Worm (Caenorhabditis elegans) whole organism, L1 larva: ENCODE data around the gene F45G2.8.

Experiments used
- C34B4.2 ChIP-seq: sonication (generic microtip); optimal IDR thresholded peaks from 2 replicates; lab custom pipeline; 2017; ENCODE audit warnings: mild to moderate bottlenecking, missing genetic modification characterization, missing compliant biosample characterization
- Y116A8C.19 ChIP-seq: sonication (generic microtip); optimal IDR thresholded peaks from 2 replicates; lab custom pipeline; 2016; ENCODE audit warnings: missing compliant biosample characterization, missing genetic modification characterization, borderline replicate concordance
- aha-1 ChIP-seq: fragments of 150-350 bp; optimal IDR thresholded peaks from 2 replicates; lab custom pipeline; 2014; ENCODE audit warnings: missing biosample characterization, missing genetic modification characterization
- alr-1 ChIP-seq: fragments of 200-800 bp; sonication (Bioruptor generic); optimal IDR thresholded peaks from 2 replicates; lab custom pipeline; 2018; ENCODE audit warnings: borderline replicate concordance, mild to moderate bottlenecking, missing genetic modification characterization, missing compliant biosample characterization
- aly-2 ChIP-seq: fragments of 150-350 bp; optimal IDR thresholded peaks from 2 replicates; lab custom pipeline; 2014; ENCODE audit warnings: missing biosample characterization, missing genetic modification characterization
- ama-1 ChIP-seq: fragments of 150-350 bp; optimal IDR thresholded peaks from 2 replicates; lab custom pipeline; 2014
- ceh-63 ChIP-seq: fragments of 200-800 bp; sonication (Bioruptor generic); optimal IDR thresholded peaks from 2 replicates; lab custom pipeline; 2018; ENCODE audit warnings: mild to moderate bottlenecking, missing genetic modification characterization, missing compliant biosample characterization
- ceh-88 ChIP-seq: fragments of 200-800 bp; sonication (Bioruptor generic); IDR thresholded peaks from 2 replicates; pipeline ENCODE4 v1.3.6; 2022; ENCODE audit warnings: missing genetic modification characterization, missing compliant biosample characterization
- ceh-90 ChIP-seq: sonication (generic microtip); optimal IDR thresholded peaks from 2 replicates; lab custom pipeline; 2016; ENCODE audit warnings: missing genetic modification characterization, missing compliant biosample characterization
- ces-1 ChIP-seq: fragments of 150-350 bp; optimal IDR thresholded peaks from 2 replicates; lab custom pipeline; 2014; ENCODE audit warnings: missing biosample characterization, missing genetic modification reagents, missing genetic modification characterization
- dpl-1 ChIP-seq, 3 experiments: fragments of 150-350 bp in 2 of 3; sonication (generic microtip) in 1 of 3; optimal IDR thresholded peaks; 2 replicates each; lab custom pipeline; 2014 to 2017; ENCODE audit warnings: missing biosample characterization in 3 of 3, missing genetic modification characterization in 3 of 3, missing genetic modification reagents in 3 of 3
- dsc-1 ChIP-seq: sonication (generic microtip); optimal IDR thresholded peaks from 2 replicates; lab custom pipeline; 2016; ENCODE audit warnings: mild to moderate bottlenecking, missing genetic modification characterization, missing compliant biosample characterization
- efl-1 ChIP-seq, 4 experiments: fragments of 150-350 bp; optimal IDR thresholded peaks in 3 of 4; peaks in 1 of 4; 1 replicate in 1 of 4; 2 replicates in 3 of 4; lab custom pipeline; 2014; ENCODE audit warnings: missing biosample characterization in 2 of 4, missing genetic modification characterization in 2 of 4, missing genetic modification reagents in 2 of 4
- efl-3 ChIP-seq: fragments of 200-800 bp; sonication (Bioruptor generic); optimal IDR thresholded peaks from 2 replicates; lab custom pipeline; 2018; ENCODE audit warnings: mild to moderate bottlenecking, missing genetic modification characterization, missing compliant biosample characterization
- egl-13 ChIP-seq: sonication (generic microtip); optimal IDR thresholded peaks from 2 replicates; lab custom pipeline; 2016; ENCODE audit warnings: missing genotype, missing genetic modification reagents, missing genetic modification characterization, missing compliant biosample characterization
- elt-2 ChIP-seq: sonication (generic microtip); optimal IDR thresholded peaks from 2 replicates; lab custom pipeline; 2016; ENCODE audit warnings: missing genetic modification characterization, mild to moderate bottlenecking, inconsistent platforms, missing compliant biosample characterization, missing genetic modification reagents
- elt-3 ChIP-seq, 6 experiments: fragments of 150-350 bp in 1 of 6; sonication (generic microtip); optimal IDR thresholded peaks; 2 replicates each; lab custom pipeline; 2017 to 2018; ENCODE audit warnings: missing biosample characterization in 6 of 6, missing genetic modification characterization in 6 of 6, inconsistent platforms in 1 of 6
- ets-5 ChIP-seq: fragments of 200-800 bp; sonication (Bioruptor generic); IDR thresholded peaks from 2 replicates; pipeline ENCODE4 v1.3.6; 2022; ENCODE audit warnings: missing genetic modification characterization, missing compliant biosample characterization
- fkh-10 ChIP-seq: sonication (generic microtip); optimal IDR thresholded peaks from 2 replicates; lab custom pipeline; 2017; ENCODE audit warnings: missing biosample characterization, missing genetic modification reagents, missing genetic modification characterization
- fos-1 ChIP-seq: fragments of 150-350 bp; optimal IDR thresholded peaks from 2 replicates; lab custom pipeline; 2014; ENCODE audit warnings: missing biosample characterization, missing genetic modification characterization
- hlh-4 ChIP-seq: sonication (generic microtip); optimal IDR thresholded peaks from 2 replicates; lab custom pipeline; 2016; ENCODE audit warnings: mild to moderate bottlenecking, missing genetic modification characterization, missing compliant biosample characterization
- hpl-2 ChIP-seq: fragments of 150-350 bp; optimal IDR thresholded peaks from 2 replicates; lab custom pipeline; 2014; ENCODE audit warnings: missing biosample characterization, missing genetic modification reagents, missing genetic modification characterization
- irx-1 ChIP-seq: sonication (generic microtip); optimal IDR thresholded peaks from 2 replicates; lab custom pipeline; 2016; ENCODE audit warnings: missing genetic modification characterization, missing compliant biosample characterization
- isw-1 ChIP-seq: fragments of 200-800 bp; sonication (Bioruptor generic); IDR thresholded peaks from 2 replicates; pipeline ENCODE4 v1.3.6; 2022; ENCODE audit warnings: missing genetic modification characterization, missing compliant biosample characterization
- lin-13 ChIP-seq: fragments of 150-350 bp; optimal IDR thresholded peaks from 2 replicates; lab custom pipeline; 2014; ENCODE audit warnings: missing biosample characterization, missing genetic modification reagents, missing genetic modification characterization
- lin-15B ChIP-seq: fragments of 150-350 bp; sonication (generic microtip); optimal IDR thresholded peaks from 3 replicates; lab custom pipeline; 2014; ENCODE audit warnings: missing biosample characterization, missing genetic modification characterization
- lin-39 ChIP-seq: fragments of 150-350 bp; optimal IDR thresholded peaks from 2 replicates; lab custom pipeline; 2014; ENCODE audit warnings: missing biosample characterization, missing genetic modification reagents, missing genetic modification characterization
- lsy-2 ChIP-seq, 2 experiments: fragments of 150-350 bp; optimal IDR thresholded peaks; 2 replicates each; lab custom pipeline; 2014; ENCODE audit warnings: missing biosample characterization in 2 of 2, missing genetic modification characterization in 2 of 2
- mab-9 ChIP-seq: fragments of 200-800 bp; sonication (Bioruptor generic); IDR thresholded peaks from 2 replicates; pipeline ENCODE4 v1.3.6; 2022; ENCODE audit warnings: missing genetic modification reagents, missing genetic modification characterization, missing compliant biosample characterization
- mdl-1 ChIP-seq, 2 experiments: fragments of 150-350 bp; optimal IDR thresholded peaks; 2 replicates each; lab custom pipeline; 2014 to 2017; ENCODE audit warnings: missing biosample characterization in 2 of 2, missing genetic modification characterization in 2 of 2, inconsistent platforms in 1 of 2
- mef-2 ChIP-seq: fragments of 150-350 bp; optimal IDR thresholded peaks from 2 replicates; lab custom pipeline; 2014; ENCODE audit warnings: missing biosample characterization, missing genetic modification characterization
- mep-1 ChIP-seq: fragments of 150-350 bp; optimal IDR thresholded peaks from 2 replicates; lab custom pipeline; 2014; ENCODE audit warnings: missing biosample characterization, missing genetic modification characterization
- nhr-19 ChIP-seq: fragments of 200-800 bp; sonication (Bioruptor generic); conservative IDR thresholded peaks from 2 replicates; pipeline ENCODE4 v1.3.6; 2022; ENCODE audit warnings: missing genetic modification characterization, missing compliant biosample characterization
- nhr-20 ChIP-seq: sonication (generic microtip); optimal IDR thresholded peaks from 2 replicates; lab custom pipeline; 2016; ENCODE audit warnings: mild to moderate bottlenecking, missing genetic modification characterization, missing compliant biosample characterization
- nhr-237 ChIP-seq: fragments of 150-350 bp; optimal IDR thresholded peaks from 2 replicates; lab custom pipeline; 2014; ENCODE audit warnings: missing biosample characterization, missing genetic modification characterization
- nhr-47 ChIP-seq: sonication (generic microtip); optimal IDR thresholded peaks from 2 replicates; lab custom pipeline; 2016; ENCODE audit warnings: mild to moderate bottlenecking, missing genetic modification characterization, moderate library complexity, missing compliant biosample characterization
- nhr-71 ChIP-seq: sonication (generic microtip); optimal IDR thresholded peaks from 2 replicates; lab custom pipeline; 2016; ENCODE audit warnings: mild to moderate bottlenecking, missing genetic modification characterization, moderate library complexity, missing compliant biosample characterization
- nhr-85 ChIP-seq: sonication (generic microtip); peaks from one replicate; lab custom pipeline; 2016; ENCODE audit warnings: missing genetic modification characterization, inconsistent platforms, missing compliant biosample characterization
- pag-3 ChIP-seq: sonication (generic microtip); optimal IDR thresholded peaks from 2 replicates; lab custom pipeline; 2017; ENCODE audit warnings: missing genetic modification characterization, mild to moderate bottlenecking, missing compliant biosample characterization, antibody characterized with exemption, borderline replicate concordance; ENCODE audit not compliant: insufficient read depth
- pqm-1 ChIP-seq: sonication (generic microtip); optimal IDR thresholded peaks from 3 replicates; lab custom pipeline; 2017; ENCODE audit warnings: missing biosample characterization, missing genetic modification characterization
- rnt-1 ChIP-seq: sonication (generic microtip); optimal IDR thresholded peaks from 2 replicates; lab custom pipeline; 2016; ENCODE audit warnings: mild to moderate bottlenecking, missing genetic modification characterization, moderate library complexity, missing compliant biosample characterization
- snpc-4 ChIP-seq: fragments of 150-350 bp; optimal IDR thresholded peaks from 2 replicates; lab custom pipeline; 2014; ENCODE audit warnings: missing biosample characterization, missing genetic modification characterization
- snu-23 ChIP-seq: sonication (generic microtip); optimal IDR thresholded peaks from 2 replicates; lab custom pipeline; 2016; ENCODE audit warnings: missing genetic modification characterization, missing compliant biosample characterization
- sox-4 ChIP-seq: sonication (generic microtip); optimal IDR thresholded peaks from 2 replicates; lab custom pipeline; 2016; ENCODE audit warnings: missing genetic modification characterization, missing compliant biosample characterization
- sup-37 ChIP-seq: fragments of 200-800 bp; sonication (Bioruptor generic); optimal IDR thresholded peaks from 2 replicates; lab custom pipeline; 2018; ENCODE audit warnings: mild to moderate bottlenecking, missing genetic modification characterization, missing compliant biosample characterization
- tbx-2 ChIP-seq: sonication (generic microtip); optimal IDR thresholded peaks from 2 replicates; lab custom pipeline; 2016; ENCODE audit warnings: missing genetic modification characterization, missing compliant biosample characterization
- tlp-1 ChIP-seq: fragments of 150-350 bp; optimal IDR thresholded peaks from 2 replicates; lab custom pipeline; 2014; ENCODE audit warnings: missing biosample characterization, missing genetic modification characterization
- unc-30 ChIP-seq: sonication (generic microtip); optimal IDR thresholded peaks from 2 replicates; lab custom pipeline; 2017; ENCODE audit warnings: missing biosample characterization, missing genetic modification characterization
- unc-62 ChIP-seq: fragments of 150-350 bp; optimal IDR thresholded peaks from 2 replicates; lab custom pipeline; 2014; ENCODE audit warnings: missing biosample characterization, missing genetic modification reagents, missing genetic modification characterization
- unc-98 ChIP-seq: fragments of 200-800 bp; sonication (Bioruptor generic); IDR thresholded peaks from 2 replicates; pipeline ENCODE4 v1.3.6; 2022; ENCODE audit warnings: missing genetic modification characterization, missing compliant biosample characterization
- zip-4 ChIP-seq: fragments of 200-800 bp; sonication (Bioruptor generic); optimal IDR thresholded peaks from 2 replicates; lab custom pipeline; 2018; ENCODE audit warnings: mild to moderate bottlenecking, missing genetic modification characterization, moderate library complexity, missing compliant biosample characterization
- ztf-11 ChIP-seq, 2 experiments: sonication (generic microtip); optimal IDR thresholded peaks; 2 replicates each; lab custom pipeline; 2016 to 2017; ENCODE audit warnings: missing genetic modification characterization in 2 of 2, missing biosample characterization in 1 of 2, missing compliant biosample characterization in 1 of 2
- ztf-4 ChIP-seq: fragments of 150-350 bp; optimal IDR thresholded peaks from 2 replicates; lab custom pipeline; 2014; ENCODE audit warnings: missing biosample characterization, missing genetic modification characterization

The F45G2.8 gene

ce11 chrIII:13439415-13439814 is 3.9 kb upstream of the F45G2.8 start, which contains the start of gene ciao-2B (continued):
- TF ChIP-seq efl-1 (optimal IDR thresholded peaks at IDR 0.05; lab: Kevin White, UChicago) (peak; percentile 25 to 88), efl-1 (GFP tag; optimal IDR thresholded peaks at IDR 0.05 in 1 of 2; lab: Kevin White, UChicago) (peak; percentile 91 to 99), lin-15B (tag; lab: Kevin White, UChicago) (no peak), aha-1 (tag; lab: Kevin White, UChicago) (no peak), elt-3 (tag; optimal IDR thresholded peaks at IDR 0.05; lab: Kevin White, UChicago) (no peak), tbx-2 (tag; lab: Kevin White, UChicago) (peak; percentile 59), ceh-90 (tag; lab: Kevin White, UChicago) (peak; percentile 83), tlp-1 (no peak), sox-4 (peak; percentile 6), nhr-237 (tag; lab: Kevin White, UChicago) (no peak), aly-2 (tag; lab: Kevin White, UChicago) (no peak), ama-1 (lab: Kevin White, UChicago) (no peak), ztf-4 (tag; lab: Kevin White, UChicago) (no peak), hlh-4 (tag; lab: Kevin White, UChicago) (no peak), fos-1 (tag; lab: Kevin White, UChicago) (no peak), ceh-88 (GFP tag; lab: Robert Waterston, UW) (no peak), ces-1 (GFP tag; lab: Kevin White, UChicago) (no peak), nhr-20 (tag; lab: Kevin White, UChicago) (no peak), ets-5 (GFP tag; lab: Robert Waterston, UW) (no peak), lsy-2 (tag; optimal IDR thresholded peaks at IDR 0.05; lab: Kevin White, UChicago) (peak; percentile 38 to 71), unc-62 (GFP tag; lab: Kevin White, UChicago) (no peak), unc-30 (no peak), hpl-2 (GFP tag; lab: Kevin White, UChicago) (no peak), ztf-11 (tag; optimal IDR thresholded peaks at IDR 0.05; lab: Kevin White, UChicago) (peak in 1 of 2 experiments; percentile 47), fkh-10 (GFP tag; lab: Kevin White, UChicago) (no peak), irx-1 (tag; lab: Kevin White, UChicago) (peak; percentile 55), lin-39 (peak; percentile 20), nhr-85 (tag; lab: Kevin White, UChicago) (peak; percentile 66), C34B4.2 (tag; lab: Kevin White, UChicago) (no peak), Y116A8C.19 (tag; lab: Kevin White, UChicago) (no peak), zip-4 (GFP tag; lab: Kevin White, UChicago) (no peak), snu-23 (GFP tag; lab: Kevin White, UChicago) (peak; percentile 29), pag-3 (no peak), sup-37 (GFP tag; lab: Kevin White, UChicago) (no peak), isw-1 (0 out of 2 replicates have a peak, but pooled peaks have one; percentile 22), dsc-1 (tag; lab: Kevin White, UChicago) (peak; percentile 52), efl-3 (GFP tag; lab: Kevin White, UChicago) (no peak), snpc-4 (no peak), mdl-1 (tag; optimal IDR thresholded peaks at IDR 0.05; lab: Kevin White, UChicago) (no peak), unc-98 (GFP tag; lab: Robert Waterston, UW) (peak; percentile 9; the same call in 1 of the 2 replicates), mef-2 (no peak), dpl-1 (GFP tag; optimal IDR thresholded peaks at IDR 0.05; lab: Kevin White, UChicago) (peak; percentile 79 to 89 (median 87)), ceh-63 (GFP tag; lab: Kevin White, UChicago) (no peak), rnt-1 (tag; lab: Kevin White, UChicago) (no peak), alr-1 (tag; lab: Kevin White, UChicago) (no peak), nhr-47 (tag; lab: Kevin White, UChicago) (peak; percentile 70), mep-1 (tag; lab: Kevin White, UChicago) (peak; percentile 0), lin-13 (GFP tag; lab: Kevin White, UChicago) (no peak), egl-13 (tag; lab: Kevin White, UChicago) (peak; percentile 15), mab-9 (no peak), nhr-19 (GFP tag; lab: Robert Waterston, UW) (no peak), nhr-71 (peak; percentile 58), pqm-1 (tag; lab: Kevin White, UChicago) (no peak), elt-2 (tag; lab: Kevin White, UChicago) (no peak)
